Fruit fly (Drosophila melanogaster) whole organism, prepupa: Measurements from ENCODE around the gene Rh6.

ENCODE experiments used
- CG11294 ChIP-seq: fragments of 200-800 bp; sonication (Bioruptor generic); IDR thresholded peaks from 2 replicates; pipeline ENCODE4 v1.3.6; 2022; ENCODE audit warnings: missing biosample characterization, missing genetic modification characterization
- CG11902 ChIP-seq: fragments of 200-800 bp; sonication (Bioruptor generic); optimal IDR thresholded peaks from 3 replicates; lab custom pipeline; 2016; ENCODE audit warnings: missing biosample characterization, missing genetic modification characterization
- CG32006 ChIP-seq: fragments of 200-800 bp; sonication (Bioruptor generic); optimal IDR thresholded peaks from 3 replicates; lab custom pipeline; 2017; ENCODE audit warnings: missing biosample characterization, mild to moderate bottlenecking, missing genetic modification characterization
- CG6854 ChIP-seq: fragments of 200-800 bp; sonication (Bioruptor generic); optimal IDR thresholded peaks from 2 replicates; lab custom pipeline; 2017; ENCODE audit warnings: missing biosample characterization, mild to moderate bottlenecking, missing genetic modification characterization
- CG9139 ChIP-seq: fragments of 200-800 bp; sonication (Bioruptor generic); optimal IDR thresholded peaks from 3 replicates; lab custom pipeline; 2017; ENCODE audit warnings: missing biosample characterization, mild to moderate bottlenecking, missing genetic modification characterization
- Eip75B ChIP-seq: fragments of 200-800 bp; sonication (Bioruptor generic); optimal IDR thresholded peaks from 3 replicates; lab custom pipeline; 2016; ENCODE audit warnings: missing biosample characterization, missing genetic modification characterization
- Eip93F ChIP-seq: fragments of 200-800 bp; sonication (Bioruptor generic); optimal IDR thresholded peaks from 2 replicates; lab custom pipeline; 2016; ENCODE audit warnings: missing biosample characterization, mild to moderate bottlenecking, missing genetic modification characterization
- Ets96B ChIP-seq: fragments of 200-800 bp; optimal IDR thresholded peaks from 2 replicates; lab custom pipeline; 2019; ENCODE audit warnings: missing biosample characterization, mild to moderate bottlenecking, missing genetic modification characterization, moderate library complexity
- Lpt ChIP-seq: fragments of 200-800 bp; sonication (Bioruptor generic); optimal IDR thresholded peaks from 3 replicates; lab custom pipeline; 2016; ENCODE audit warnings: missing biosample characterization, missing genetic modification characterization
- Sox102F ChIP-seq: fragments of 200-800 bp; sonication (Bioruptor generic); optimal IDR thresholded peaks from 2 replicates; lab custom pipeline; 2016; ENCODE audit warnings: missing biosample characterization, mild to moderate bottlenecking, missing genetic modification characterization
- Sox15 ChIP-seq: fragments of 200-800 bp; sonication (Bioruptor generic); optimal IDR thresholded peaks from 3 replicates; lab custom pipeline; 2016; ENCODE audit warnings: missing biosample characterization, missing genetic modification characterization
- dac ChIP-seq: fragments of 200-800 bp; sonication (Bioruptor generic); optimal IDR thresholded peaks from 2 replicates; lab custom pipeline; 2017; ENCODE audit warnings: missing biosample characterization, mild to moderate bottlenecking, missing genetic modification characterization
- fd59A ChIP-seq: fragments of 200-800 bp; sonication (Bioruptor generic); optimal IDR thresholded peaks from 2 replicates; lab custom pipeline; 2017; ENCODE audit warnings: missing biosample characterization, mild to moderate bottlenecking, missing genetic modification characterization, missing genetic modification reagents
- lz ChIP-seq: fragments of 200-800 bp; sonication (Bioruptor generic); optimal IDR thresholded peaks from 3 replicates; lab custom pipeline; 2016; ENCODE audit warnings: missing biosample characterization, missing genetic modification characterization

- no peak for TF ChIP-seq CG11294
- TF ChIP-seq fd59A, result no peak
- TF ChIP-seq lz (GFP tag; lab: Kevin White, UChicago), result no peak
- TF ChIP-seq CG11902 (GFP tag; lab: Kevin White, UChicago), result no peak
- no peak for TF ChIP-seq CG6854
- TF ChIP-seq Ets96B, result no peak
- no peak for TF ChIP-seq CG32006
- TF ChIP-seq Eip75B (GFP tag; lab: Kevin White, UChicago), result no peak
- TF ChIP-seq dac (GFP tag; lab: Kevin White, UChicago), result no peak
- TF ChIP-seq Lpt (GFP tag; lab: Kevin White, UChicago), result no peak
- TF ChIP-seq CG9139, result no peak
- no peak for TF ChIP-seq Eip93F (GFP tag; lab: Kevin White, UChicago)
- no peak for TF ChIP-seq Sox15
- TF ChIP-seq Sox102F, result no peak
Observed at dm6 chr3R:15513208-15513607, 30.2 kb downstream of the Rh6 start.
